Worm (Caenorhabditis elegans) whole organism, young adult: Measurements from ENCODE around the gene fbxa-147.

ENCODE experiments used
- ama-1 ChIP-seq, 3 experiments: fragments of 150-350 bp in 1 of 3; sonication (generic microtip) in 2 of 3; optimal IDR thresholded peaks; 2 replicates each; lab custom pipeline; 2014 to 2018; ENCODE audit warnings: missing biosample characterization in 2 of 3, missing genetic modification characterization in 2 of 3, missing genetic modification reagents in 2 of 3
- ccch-3 ChIP-seq: fragments of 200-800 bp; sonication (Bioruptor generic); optimal IDR thresholded peaks from 2 replicates; lab custom pipeline; 2018; ENCODE audit warnings: mild to moderate bottlenecking, missing genetic modification characterization, missing compliant biosample characterization
- rcor-1 ChIP-seq: fragments of 200-800 bp; sonication (Bioruptor generic); IDR thresholded peaks from 2 replicates; pipeline ENCODE4 v1.3.6; 2022; ENCODE audit warnings: missing genetic modification reagents, missing genetic modification characterization, missing compliant biosample characterization
- snpc-1.1 ChIP-seq: sonication (generic microtip); optimal IDR thresholded peaks from 2 replicates; lab custom pipeline; 2017; ENCODE audit warnings: missing genetic modification characterization, mild to moderate bottlenecking, missing compliant biosample characterization, antibody characterized with exemption, moderate library complexity, missing genotype, missing genetic modification reagents; ENCODE audit not compliant: insufficient read depth

ce11 chrV:14715608-14716007 lies 691 bp upstream of the fbxa-147 start, which contains the start of gene R08A2.2:
- TF ChIP-seq ccch-3 (GFP tag; lab: Kevin White, UChicago) (no peak), ama-1 (optimal IDR thresholded peaks at IDR 0.05; lab: Kevin White, UChicago) (no peak), ama-1 (GFP tag; optimal IDR thresholded peaks at IDR 0.05; lab: Kevin White, UChicago) (no peak), snpc-1.1 (tag; lab: Kevin White, UChicago) (no peak), rcor-1 (GFP tag; lab: Robert Waterston, UW) (no peak)
